Worm (Caenorhabditis elegans) whole organism, L2 larva: ENCODE measurements around the gene oac-55.
A peak's percentile ranks its signal among the peaks of the same experiment; 100 is the strongest.

Source experiments
- C34F6.9 ChIP-seq: fragments of 150-350 bp; optimal IDR thresholded peaks from 2 replicates; lab custom pipeline; 2014; ENCODE audit warnings: missing biosample characterization, missing genetic modification characterization
- R02D3.7 ChIP-seq: fragments of 150-350 bp; optimal IDR thresholded peaks from 2 replicates; lab custom pipeline; 2014; ENCODE audit warnings: missing biosample characterization, missing genetic modification characterization
- ZK546.5 ChIP-seq: sonication (generic microtip); optimal IDR thresholded peaks from 2 replicates; lab custom pipeline; 2017; ENCODE audit warnings: missing biosample characterization, missing genetic modification characterization
- alr-1 ChIP-seq: fragments of 150-350 bp; optimal IDR thresholded peaks from 2 replicates; lab custom pipeline; 2014; ENCODE audit warnings: missing biosample characterization, missing genetic modification characterization
- aly-2 ChIP-seq: fragments of 150-350 bp; optimal IDR thresholded peaks from 2 replicates; lab custom pipeline; 2014; ENCODE audit warnings: missing biosample characterization, missing genetic modification characterization
- ama-1 ChIP-seq: fragments of 150-350 bp; optimal IDR thresholded peaks from 2 replicates; lab custom pipeline; 2018; ENCODE audit warnings: inconsistent platforms
- ceh-16 ChIP-seq: fragments of 150-350 bp; optimal IDR thresholded peaks from 2 replicates; lab custom pipeline; 2014; ENCODE audit warnings: missing biosample characterization, missing genetic modification characterization
- ceh-82 ChIP-seq: fragments of 150-350 bp; optimal IDR thresholded peaks from 2 replicates; lab custom pipeline; 2014; ENCODE audit warnings: missing biosample characterization, missing genetic modification characterization
- crh-2 ChIP-seq: sonication (generic microtip); optimal IDR thresholded peaks from 2 replicates; lab custom pipeline; 2017; ENCODE audit warnings: missing biosample characterization, missing genetic modification characterization
- dmd-4 ChIP-seq: sonication (generic microtip); optimal IDR thresholded peaks from 2 replicates; lab custom pipeline; 2017; ENCODE audit warnings: missing biosample characterization, missing genetic modification characterization
- elt-1 ChIP-seq: fragments of 150-350 bp; optimal IDR thresholded peaks from 2 replicates; lab custom pipeline; 2014; ENCODE audit warnings: missing biosample characterization, missing genetic modification characterization
- fos-1 ChIP-seq: fragments of 150-350 bp; optimal IDR thresholded peaks from 2 replicates; lab custom pipeline; 2014; ENCODE audit warnings: missing biosample characterization, missing genetic modification characterization
- gmeb-1 ChIP-seq: fragments of 150-350 bp; optimal IDR thresholded peaks from 2 replicates; lab custom pipeline; 2014; ENCODE audit warnings: missing biosample characterization, missing genetic modification characterization
- lin-11 ChIP-seq: fragments of 150-350 bp; sonication (generic microtip); optimal IDR thresholded peaks from 2 replicates; lab custom pipeline; 2014; ENCODE audit warnings: missing biosample characterization, missing genetic modification characterization, inconsistent platforms, mixed read lengths
- lin-39 ChIP-seq: fragments of 150-350 bp; optimal IDR thresholded peaks from 2 replicates; lab custom pipeline; 2014; ENCODE audit warnings: missing biosample characterization, missing genetic modification reagents, missing genetic modification characterization
- lsy-2 ChIP-seq, 2 experiments: fragments of 150-350 bp in 1 of 2; sonication (generic microtip) in 1 of 2; optimal IDR thresholded peaks; 2 replicates each; lab custom pipeline; 2014 to 2017; ENCODE audit warnings: missing biosample characterization in 2 of 2, missing genetic modification characterization in 2 of 2
- mab-5 ChIP-seq: fragments of 150-350 bp; optimal IDR thresholded peaks from 2 replicates; lab custom pipeline; 2014; ENCODE audit warnings: missing biosample characterization, missing genetic modification characterization
- mbf-1 ChIP-seq: sonication (generic microtip); optimal IDR thresholded peaks from 2 replicates; lab custom pipeline; 2017; ENCODE audit warnings: missing biosample characterization, missing genetic modification characterization
- mdl-1 ChIP-seq, 2 experiments: fragments of 150-350 bp in 1 of 2; sonication (generic microtip) in 1 of 2; optimal IDR thresholded peaks; 2 replicates each; lab custom pipeline; 2017; ENCODE audit warnings: missing biosample characterization in 2 of 2, missing genetic modification characterization in 2 of 2
- nhr-10 ChIP-seq: sonication (generic microtip); optimal IDR thresholded peaks from 2 replicates; lab custom pipeline; 2017; ENCODE audit warnings: missing biosample characterization, missing genetic modification characterization
- nhr-11 ChIP-seq: fragments of 150-350 bp; optimal IDR thresholded peaks from 2 replicates; lab custom pipeline; 2014; ENCODE audit warnings: missing biosample characterization, missing genetic modification characterization
- nhr-12 ChIP-seq: fragments of 150-350 bp; optimal IDR thresholded peaks from 2 replicates; lab custom pipeline; 2014; ENCODE audit warnings: missing biosample characterization, missing genetic modification characterization
- nhr-129 ChIP-seq: fragments of 150-350 bp; optimal IDR thresholded peaks from 2 replicates; lab custom pipeline; 2014; ENCODE audit warnings: missing biosample characterization, missing genetic modification characterization
- nhr-237 ChIP-seq: fragments of 150-350 bp; optimal IDR thresholded peaks from 2 replicates; lab custom pipeline; 2014; ENCODE audit warnings: missing biosample characterization, missing genetic modification characterization
- nhr-25 ChIP-seq: fragments of 150-350 bp; sonication (generic microtip); optimal IDR thresholded peaks from 3 replicates; lab custom pipeline; 2014; ENCODE audit warnings: missing biosample characterization, missing genetic modification characterization
- nhr-6 ChIP-seq: fragments of 150-350 bp; optimal IDR thresholded peaks from 2 replicates; lab custom pipeline; 2014; ENCODE audit warnings: missing biosample characterization, missing genetic modification characterization
- nhr-77 ChIP-seq: fragments of 150-350 bp; optimal IDR thresholded peaks from 2 replicates; lab custom pipeline; 2014; ENCODE audit warnings: missing biosample characterization, missing genetic modification characterization
- peb-1 ChIP-seq: fragments of 150-350 bp; optimal IDR thresholded peaks from 2 replicates; lab custom pipeline; 2014; ENCODE audit warnings: missing biosample characterization, missing genetic modification characterization
- sem-4 ChIP-seq: fragments of 150-350 bp; optimal IDR thresholded peaks from 2 replicates; lab custom pipeline; 2014; ENCODE audit warnings: missing biosample characterization, missing genetic modification reagents, missing genetic modification characterization
- skn-1 ChIP-seq: sonication (generic microtip); optimal IDR thresholded peaks from 2 replicates; lab custom pipeline; 2017; ENCODE audit warnings: missing biosample characterization, missing genetic modification characterization
- snpc-4 ChIP-seq: fragments of 150-350 bp; optimal IDR thresholded peaks from 2 replicates; lab custom pipeline; 2014; ENCODE audit warnings: missing biosample characterization, missing genetic modification characterization
- unc-55 ChIP-seq: fragments of 150-350 bp; sonication (generic microtip); optimal IDR thresholded peaks from 3 replicates; lab custom pipeline; 2014; ENCODE audit warnings: missing biosample characterization, missing genetic modification reagents, missing genetic modification characterization
- unc-62 ChIP-seq: fragments of 150-350 bp; optimal IDR thresholded peaks from 2 replicates; lab custom pipeline; 2014; ENCODE audit warnings: missing biosample characterization, missing genetic modification reagents, missing genetic modification characterization
- ztf-1 ChIP-seq: fragments of 200-800 bp; sonication (Bioruptor generic); conservative IDR thresholded peaks from 2 replicates; pipeline ENCODE4 v1.3.6; 2022; ENCODE audit warnings: missing genetic modification characterization, missing compliant biosample characterization

The oac-55 gene

DNA sequence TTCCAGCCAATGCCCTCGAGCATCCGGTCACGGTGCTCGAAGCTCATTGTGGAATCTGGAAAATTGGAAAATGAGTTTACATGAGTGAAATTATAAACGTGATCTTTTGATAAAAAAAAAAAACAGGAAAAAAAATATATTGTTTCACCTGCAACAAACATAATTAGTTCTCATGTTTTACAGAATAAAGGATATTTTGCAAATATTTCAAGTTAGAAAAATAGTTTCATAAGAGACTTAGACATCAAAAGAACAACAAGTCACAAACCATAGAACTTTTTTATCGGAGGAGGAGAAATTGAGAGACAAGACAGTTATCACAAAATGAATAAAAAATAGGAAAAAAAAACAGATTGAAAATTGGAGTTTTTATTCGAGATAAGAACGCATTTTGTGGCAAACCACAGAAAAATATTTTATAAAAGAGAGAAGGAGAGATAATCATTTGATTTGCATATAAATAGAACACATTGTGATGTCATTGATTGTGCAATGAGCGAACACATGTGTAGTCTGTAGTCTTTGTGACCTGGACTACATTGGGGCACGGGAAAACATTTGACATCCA is 23.3 kb downstream of the oac-55 start, which contains the start of gene R08F11.1:
Gene R08F11.1 (minus strand): TSS at position 51 of the 568 bp plus-strand sequence.
- TF ChIP-seq lin-39: no peak
- no peak for TF ChIP-seq mab-5
- no peak for TF ChIP-seq mbf-1 (tag; lab: Kevin White, UChicago)
- no peak for TF ChIP-seq nhr-25 (tag; lab: Kevin White, UChicago)
- TF ChIP-seq fos-1: peak; percentile 26
- no peak for TF ChIP-seq dmd-4 (tag; lab: Kevin White, UChicago)
- no peak for TF ChIP-seq alr-1
- peak; percentile 15 for TF ChIP-seq gmeb-1 (tag; lab: Kevin White, UChicago)
- no peak for TF ChIP-seq ZK546.5 (tag; lab: Kevin White, UChicago)
- TF ChIP-seq unc-62 (GFP tag; lab: Kevin White, UChicago): no peak

DNA sequence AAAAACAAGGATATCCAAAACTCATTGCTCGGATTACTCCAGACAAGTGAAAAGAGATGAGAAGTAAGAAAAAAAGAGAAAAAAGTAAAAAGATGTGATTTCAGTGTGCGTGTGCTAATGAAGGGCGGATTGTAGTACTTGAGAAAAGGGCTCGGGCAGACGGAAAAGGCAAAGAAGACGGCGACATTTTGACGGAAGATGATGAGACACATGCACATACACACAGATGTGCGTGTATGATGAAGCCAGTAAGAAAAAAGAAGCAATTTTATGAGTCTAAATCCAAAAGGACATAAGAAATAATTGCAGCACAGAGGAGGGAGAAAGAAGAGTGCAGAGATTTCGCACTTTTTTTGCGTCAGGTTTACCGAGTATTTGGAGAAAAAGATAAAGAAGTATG is 27.6 kb downstream of the oac-55 start:
- TF ChIP-seq C34F6.9 (tag; lab: Kevin White, UChicago) (peak; percentile 21), nhr-12 (no peak)

DNA sequence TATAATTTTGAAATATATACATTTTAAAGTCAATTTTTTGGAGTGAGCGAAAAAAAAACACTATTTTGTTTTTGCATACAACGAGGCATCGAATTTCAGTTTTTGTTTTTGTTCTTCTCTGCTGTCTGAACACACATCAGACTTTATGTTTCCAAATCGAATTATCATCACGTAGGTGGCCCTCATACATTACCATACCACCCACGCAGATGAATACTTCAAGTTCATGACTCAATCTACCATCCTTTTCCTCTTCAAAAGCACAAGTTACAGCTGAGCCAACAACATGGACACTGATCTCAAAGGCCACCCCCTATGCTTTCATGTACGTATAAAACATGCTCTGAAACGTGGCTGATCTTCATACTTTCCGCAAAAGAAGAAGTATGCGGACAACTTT is 28.8 kb downstream of the oac-55 start, which contains the start of gene R08F11.7:
Gene R08F11.7 (plus strand): TSS at position 301 of the 400 bp plus-strand sequence.
- no peak for TF ChIP-seq nhr-77 (tag; lab: Kevin White, UChicago)
- TF ChIP-seq nhr-10: no peak
- TF ChIP-seq mdl-1 (tag; optimal IDR thresholded peaks at IDR 0.05; lab: Kevin White, UChicago): no peak
- TF ChIP-seq ceh-82 (tag; lab: Kevin White, UChicago): no peak
- TF ChIP-seq skn-1 (tag; lab: Kevin White, UChicago): no peak
- TF ChIP-seq C34F6.9 (tag; lab: Kevin White, UChicago): no peak

DNA sequence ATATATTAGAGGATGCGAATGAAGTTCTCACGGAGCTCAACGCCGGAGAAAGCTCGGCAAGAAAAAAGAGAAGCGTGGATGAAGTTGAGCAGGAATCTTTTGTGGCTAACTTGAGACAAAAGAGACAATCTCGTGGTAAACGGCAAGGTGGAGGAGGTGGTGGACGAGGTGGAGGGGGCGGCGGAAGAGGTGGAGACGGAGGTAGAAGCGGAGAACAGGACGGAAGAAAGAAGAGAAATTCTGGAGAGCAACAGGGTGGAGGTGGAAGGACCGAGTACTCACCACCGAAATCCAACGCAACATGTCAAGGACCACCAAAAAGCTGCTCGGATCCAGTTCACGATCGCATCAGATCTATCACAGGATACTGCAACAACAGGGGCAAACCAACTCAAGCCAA is 29.5 kb downstream of the oac-55 start:
- no peak for TF ChIP-seq nhr-6 (tag; lab: Kevin White, UChicago)
- TF ChIP-seq elt-1 (tag; lab: Kevin White, UChicago): no peak
- no peak for TF ChIP-seq dmd-4 (tag; lab: Kevin White, UChicago)
- TF ChIP-seq ama-1 (lab: Kevin White, UChicago): no peak
- TF ChIP-seq nhr-12: no peak
- no peak for TF ChIP-seq ztf-1 (GFP tag; lab: Robert Waterston, UW)
- TF ChIP-seq peb-1 (tag; lab: Kevin White, UChicago): no peak
- TF ChIP-seq nhr-77 (tag; lab: Kevin White, UChicago): no peak
- no peak for TF ChIP-seq ceh-16
- TF ChIP-seq R02D3.7 (tag; lab: Kevin White, UChicago): no peak
- TF ChIP-seq mab-5: no peak
- TF ChIP-seq, all 48 proteins: peak for 0

DNA sequence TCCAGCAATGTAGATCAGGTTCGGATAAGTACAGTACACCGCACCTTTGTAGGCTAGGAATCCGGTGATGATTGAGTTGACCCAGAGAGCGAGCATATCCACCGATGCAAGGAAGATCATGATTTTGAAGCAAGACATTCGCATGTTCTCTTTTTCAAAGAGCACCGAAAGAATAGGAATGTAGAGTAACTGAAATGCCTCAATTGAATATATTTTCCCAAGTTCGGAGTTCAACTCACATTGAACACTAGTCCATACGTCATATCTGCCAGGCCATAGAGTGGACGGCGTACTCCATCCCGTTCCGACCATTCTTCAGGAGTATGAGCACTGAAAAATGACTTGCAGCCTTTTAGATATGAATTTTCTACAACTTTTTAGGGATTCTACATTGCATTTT is 38.8 kb downstream of the oac-55 start:
- no peak for TF ChIP-seq snpc-4 (tag; lab: Kevin White, UChicago)
- no peak for TF ChIP-seq nhr-237 (tag; lab: Kevin White, UChicago)
- no peak for TF ChIP-seq ceh-16
- TF ChIP-seq nhr-12: no peak
- no peak for TF ChIP-seq nhr-129 (tag; lab: Kevin White, UChicago)
- no peak for TF ChIP-seq ama-1 (lab: Kevin White, UChicago)
- TF ChIP-seq alr-1: no peak
- no peak for TF ChIP-seq nhr-6 (tag; lab: Kevin White, UChicago)
- TF ChIP-seq crh-2: no peak
- TF ChIP-seq mbf-1 (tag; lab: Kevin White, UChicago): no peak
- no peak for TF ChIP-seq fos-1
- TF ChIP-seq lin-39: no peak
- TF ChIP-seq nhr-11 (tag; lab: Kevin White, UChicago): no peak
- no peak for TF ChIP-seq ZK546.5 (tag; lab: Kevin White, UChicago)

DNA sequence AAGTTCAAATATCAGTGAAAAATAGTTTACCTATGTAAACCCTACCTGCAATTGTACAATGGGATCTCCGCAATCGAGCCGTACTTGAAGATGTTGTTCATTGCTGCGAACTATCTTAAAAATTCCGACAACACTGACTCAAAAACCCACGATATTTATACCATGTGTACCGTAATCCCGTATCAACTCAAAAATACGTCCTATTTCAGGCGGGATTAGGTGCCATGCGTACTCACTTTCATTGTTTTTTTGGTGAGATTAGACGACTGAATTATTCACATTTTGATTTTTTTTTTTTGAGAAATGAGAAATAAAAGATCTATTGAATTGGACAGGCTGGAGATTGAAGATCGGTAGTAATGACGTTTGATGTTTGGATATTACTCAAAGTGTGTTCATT is 39.4 kb downstream of the oac-55 start, which contains the start of gene srt-30:
Gene srt-30 (minus strand): TSS at position 101 of the 400 bp plus-strand sequence.
- no peak for TF ChIP-seq elt-1 (tag; lab: Kevin White, UChicago)

DNA sequence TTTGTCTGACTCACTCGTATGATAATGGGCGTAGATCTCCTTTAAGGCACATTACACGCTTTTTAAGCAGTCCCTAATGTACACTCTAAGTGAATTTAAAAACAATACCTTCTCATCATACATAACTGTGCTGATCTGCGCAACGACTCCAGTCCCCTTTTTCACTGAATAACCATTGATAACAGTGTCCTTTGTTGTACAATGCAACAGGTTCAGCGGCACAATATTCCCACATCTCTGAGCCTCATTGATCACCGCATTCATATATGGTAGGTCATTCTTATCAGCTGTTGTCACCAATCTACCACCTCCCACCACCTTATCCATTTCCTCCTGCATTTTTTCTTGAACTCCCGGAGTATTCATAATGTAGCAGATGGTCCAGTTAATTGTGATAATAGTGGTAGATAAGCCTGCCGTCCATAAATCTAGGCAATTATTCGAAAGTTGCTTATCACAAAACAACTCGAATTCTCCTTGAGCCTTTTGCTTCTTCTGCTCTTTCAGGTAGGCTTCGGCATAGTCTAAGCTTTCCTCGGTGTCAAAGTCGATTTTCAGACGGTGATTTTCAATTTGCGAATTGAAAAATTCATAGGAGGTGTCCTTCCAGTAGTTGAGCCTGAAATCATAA is 41.0 kb downstream of the oac-55 start:
- no peak for TF ChIP-seq aly-2
- no peak for TF ChIP-seq lin-11 (tag; lab: Kevin White, UChicago)
- TF ChIP-seq sem-4 (tag; lab: Kevin White, UChicago): no peak
- TF ChIP-seq crh-2: no peak
- TF ChIP-seq nhr-6 (tag; lab: Kevin White, UChicago): no peak
- no peak for TF ChIP-seq peb-1 (tag; lab: Kevin White, UChicago)
- no peak for TF ChIP-seq unc-55 (GFP tag; lab: Kevin White, UChicago)
- no peak for TF ChIP-seq nhr-237 (tag; lab: Kevin White, UChicago)
- TF ChIP-seq lsy-2 (tag; optimal IDR thresholded peaks at IDR 0.05; lab: Kevin White, UChicago): no peak
- no peak for TF ChIP-seq mdl-1 (tag; optimal IDR thresholded peaks at IDR 0.05; lab: Kevin White, UChicago)
